Fruit fly (Drosophila melanogaster) whole organism, embryonic: ENCODE measurements around the gene Rnmt.

ENCODE experiments used
- CG18599 ChIP-seq: fragments of 200-800 bp; sonication (Bioruptor generic); optimal IDR thresholded peaks from 3 replicates; lab custom pipeline; 2017; ENCODE audit warnings: missing biosample characterization, missing genetic modification characterization, mild to moderate bottlenecking, moderate library complexity, missing genetic modification reagents
- CG31388 ChIP-seq: fragments of 200-800 bp; sonication (Bioruptor generic); optimal IDR thresholded peaks from 2 replicates; lab custom pipeline; 2016; ENCODE audit warnings: missing biosample characterization, missing genetic modification characterization
- CG9437 ChIP-seq: fragments of 200-800 bp; sonication (Bioruptor generic); optimal IDR thresholded peaks from 2 replicates; lab custom pipeline; 2018; ENCODE audit warnings: missing biosample characterization, mild to moderate bottlenecking, missing genetic modification characterization
- HHEX ChIP-seq: fragments of 200-800 bp; sonication (Bioruptor generic); optimal IDR thresholded peaks from 3 replicates; lab custom pipeline; 2017; ENCODE audit warnings: missing biosample characterization, mild to moderate bottlenecking, missing genetic modification characterization, missing genetic modification reagents
- Oaz ChIP-seq: fragments of 200-800 bp; sonication (Bioruptor generic); IDR thresholded peaks from 2 replicates; pipeline ENCODE4 v1.3.6; 2022; ENCODE audit warnings: missing biosample characterization, missing genetic modification characterization

DNA sequence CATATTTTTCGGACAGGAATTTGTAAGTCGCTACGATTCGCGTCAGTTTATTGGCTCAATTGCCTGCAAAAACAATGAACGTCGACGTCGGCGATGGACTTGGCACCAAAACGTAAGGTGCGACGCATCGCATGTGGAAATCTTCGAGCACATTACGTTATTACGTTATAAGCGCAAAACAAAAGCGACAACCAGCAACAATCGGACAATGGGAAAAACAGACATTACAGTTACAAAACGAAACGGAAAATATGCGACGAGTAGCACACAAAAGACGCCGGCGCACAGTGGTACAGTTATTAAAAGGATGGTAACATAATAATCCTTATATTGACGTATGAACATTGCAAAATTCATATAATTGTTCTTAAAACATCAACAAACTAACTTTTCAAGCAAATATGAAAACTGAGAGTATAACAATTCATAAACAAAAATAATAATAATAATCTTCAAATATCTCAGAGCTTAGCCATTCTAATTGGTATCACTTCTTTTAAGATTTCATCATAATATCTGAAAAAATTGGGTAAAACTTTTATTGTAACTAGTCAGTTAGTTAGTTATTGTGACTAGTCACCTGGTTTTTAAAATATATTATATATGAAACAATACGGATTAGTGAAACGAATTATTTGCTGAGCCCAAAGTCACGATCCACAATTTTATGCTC is 14.8 kb upstream of the Rnmt start:
- TF ChIP-seq CG18599 (GFP tag; lab: Kevin White, UChicago) (no peak), HHEX (no peak), Oaz (no peak), CG31388 (GFP tag; lab: Kevin White, UChicago) (no peak), CG9437 (GFP tag; lab: Kevin White, UChicago) (peak; percentile 94)
